Worm (Caenorhabditis elegans) whole organism, L4/young adult: ENCODE measurements around the gene glf-1.

ENCODE experiments used
- W03F9.2 ChIP-seq: fragments of 150-350 bp; optimal IDR thresholded peaks from 2 replicates; lab custom pipeline; 2014; ENCODE audit warnings: missing biosample characterization, missing genetic modification characterization
- him-1 ChIP-seq: sonication (generic microtip); optimal IDR thresholded peaks from 2 replicates; lab custom pipeline; 2016; ENCODE audit warnings: missing genotype, missing genetic modification reagents, missing genetic modification characterization, missing compliant biosample characterization

- TF ChIP-seq W03F9.2 (tag; lab: Kevin White, UChicago): no peak
- no peak for TF ChIP-seq him-1 (tag; lab: Kevin White, UChicago)
Observed at ce11 chrIV:5937106-5937505, 51.5 kb downstream of the glf-1 start.
